Worm (Caenorhabditis elegans): ENCODE results near the gene D2024.4.

D2024.4 gene

DNA sequence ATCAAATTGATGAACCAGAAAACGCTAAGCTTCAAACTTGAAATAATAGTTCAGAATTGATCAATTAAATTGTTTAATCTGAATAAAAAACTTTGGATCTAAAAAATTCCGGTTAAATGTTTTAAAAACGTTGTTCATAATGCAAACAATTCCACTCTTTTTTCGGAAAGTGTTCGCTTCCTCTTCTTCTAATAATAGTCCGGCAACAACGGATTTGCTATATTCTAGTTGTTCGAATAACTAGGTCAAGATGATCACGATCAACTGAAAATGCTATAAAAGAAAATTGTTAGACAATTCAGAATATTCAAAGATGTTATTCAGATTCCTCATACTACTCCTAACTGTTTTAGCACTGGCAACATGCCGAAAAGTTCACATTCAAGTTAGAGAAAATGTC, at the start of gene D2024.4:
D2024.4 (plus strand) TSS at position 301 of the 400 bp plus-strand sequence.
- no peak for TF ChIP-seq unc-62 (GFP tag; optimal IDR thresholded peaks at IDR 0.05)

DNA sequence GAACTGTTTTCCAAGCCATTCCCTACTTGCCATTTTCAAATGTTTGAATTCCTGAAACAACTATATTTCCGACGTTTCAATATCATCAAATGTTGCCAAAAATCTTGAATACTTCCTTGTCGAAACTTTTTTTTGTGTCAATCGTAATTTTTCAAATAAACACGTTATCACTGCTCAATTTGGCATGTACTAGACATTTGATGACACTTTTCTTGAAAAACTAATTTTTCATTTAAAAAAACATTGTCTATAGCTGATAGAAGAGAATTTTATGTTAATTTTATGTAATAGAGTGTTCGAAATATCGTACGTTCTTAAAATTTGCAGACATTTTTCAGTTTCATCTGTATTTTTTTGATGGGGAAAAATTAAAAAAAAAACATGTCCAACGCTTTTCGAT, 48.2 kb upstream of the D2024.4 start:
- TF ChIP-seq unc-62 (GFP tag; optimal IDR thresholded peaks at IDR 0.05): no peak

DNA sequence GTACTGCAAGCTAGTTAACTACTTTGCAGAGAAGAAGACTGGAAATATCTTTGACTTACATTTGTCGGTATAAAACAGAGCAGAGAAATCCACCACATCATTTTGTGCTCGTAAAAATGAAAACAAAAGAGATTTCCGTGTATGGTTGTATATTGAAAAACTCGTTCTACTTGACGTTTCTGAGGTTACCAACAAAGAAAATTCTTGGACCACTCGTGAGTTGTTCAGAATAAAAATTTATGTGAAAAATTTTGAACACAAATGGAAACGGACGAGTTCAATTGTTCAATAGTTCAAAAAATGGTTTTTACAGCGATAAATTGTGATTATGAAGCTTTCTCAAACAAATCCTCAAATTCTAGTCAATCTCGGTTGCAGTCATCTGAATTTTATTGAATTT, 46.4 kb upstream of the D2024.4 start, which contains the start of gene clec-179:
clec-179 (minus strand) TSS at position 101 of the 400 bp plus-strand sequence.
- no peak for TF ChIP-seq unc-62 (GFP tag; optimal IDR thresholded peaks at IDR 0.05)

DNA sequence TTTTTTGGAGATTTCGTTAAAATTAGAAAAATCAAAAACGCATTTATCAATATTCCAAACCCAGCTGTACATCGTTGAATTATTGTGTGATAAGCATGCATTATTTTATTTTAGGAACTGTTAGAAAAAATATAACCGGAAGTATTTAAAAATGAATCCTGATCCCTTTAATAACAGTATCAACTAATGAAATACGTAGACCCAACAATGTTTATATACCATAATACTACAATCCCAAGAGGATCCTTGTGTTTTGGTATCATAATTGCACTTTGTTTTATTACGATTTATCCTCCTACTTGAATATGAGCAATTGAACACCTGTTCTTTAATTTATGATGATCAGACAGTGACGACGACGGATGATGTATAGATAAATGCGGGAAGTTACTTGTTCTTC, 44.3 kb upstream of the D2024.4 start, which contains the start of gene str-249:
str-249 (minus strand) TSS at position 101 of the 400 bp plus-strand sequence.
- no peak for TF ChIP-seq unc-62 (GFP tag; optimal IDR thresholded peaks at IDR 0.05)

DNA sequence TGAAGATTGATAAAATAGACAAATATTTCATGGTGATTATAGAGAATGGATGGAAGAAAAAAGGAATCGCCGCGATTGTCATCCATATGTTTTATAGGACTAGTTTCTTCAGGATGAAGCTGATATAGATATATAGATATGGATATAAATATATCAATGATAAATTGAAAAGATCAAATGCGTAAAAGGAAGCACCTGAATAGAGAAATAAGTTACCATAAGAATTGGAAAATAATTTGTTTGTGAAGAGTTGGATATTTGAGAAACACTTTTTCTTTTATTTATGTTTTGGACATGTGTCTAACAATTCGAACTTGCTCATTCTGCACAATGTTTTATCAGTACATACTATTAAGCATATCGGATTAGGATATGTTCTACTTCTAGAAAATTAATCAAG, 43.0 kb upstream of the D2024.4 start, which contains the start of gene C42D4.13:
C42D4.13 (minus strand) TSS at position 101 of the 400 bp plus-strand sequence.
- no peak for TF ChIP-seq unc-62 (GFP tag; optimal IDR thresholded peaks at IDR 0.05)

DNA sequence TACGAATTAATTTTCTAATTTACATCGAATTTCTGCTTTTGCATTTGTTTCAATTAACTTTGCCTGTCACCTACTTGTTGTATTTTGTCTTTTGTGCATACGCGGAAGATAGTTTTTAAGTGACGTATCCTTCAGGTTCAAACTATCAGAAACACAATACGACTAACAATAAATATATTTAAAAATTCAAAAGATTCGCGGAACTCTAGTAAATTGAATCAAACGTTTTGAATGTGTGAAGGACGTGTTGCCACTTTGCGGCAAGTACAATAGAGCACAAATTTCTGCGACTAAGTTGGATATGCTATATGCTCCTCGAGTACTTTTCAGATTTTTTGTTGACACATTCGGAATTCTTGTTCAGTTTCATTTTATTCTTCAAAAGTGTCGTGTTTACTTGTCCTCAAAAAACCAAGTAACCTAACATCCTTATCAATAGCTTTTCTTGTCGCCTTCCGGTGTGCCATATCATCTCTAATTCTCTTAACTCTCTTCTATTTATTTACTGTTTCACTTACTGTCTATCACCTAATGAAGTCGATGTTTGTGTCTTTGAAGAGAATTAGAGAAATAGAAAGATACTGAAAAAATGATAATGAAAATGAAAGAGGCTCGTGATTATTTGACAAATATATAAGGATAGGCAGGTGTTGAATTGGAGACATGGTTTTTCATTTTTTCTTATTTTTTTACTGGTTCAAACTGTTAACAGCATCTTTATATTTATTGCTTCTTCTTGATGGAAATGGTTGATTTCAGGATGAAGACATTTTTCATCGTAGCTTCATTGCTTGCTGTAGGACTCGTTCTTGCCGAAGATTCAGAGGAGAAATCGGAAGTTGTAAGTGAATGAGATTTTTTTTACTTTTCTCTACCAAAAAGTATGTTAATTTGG, 42.3 kb upstream of the D2024.4 start, which contains the start of gene srlf-7:
srlf-7 (plus strand) TSS at position 760 of the 895 bp plus-strand sequence.
- no peak for TF ChIP-seq unc-62 (GFP tag; optimal IDR thresholded peaks at IDR 0.05)

DNA sequence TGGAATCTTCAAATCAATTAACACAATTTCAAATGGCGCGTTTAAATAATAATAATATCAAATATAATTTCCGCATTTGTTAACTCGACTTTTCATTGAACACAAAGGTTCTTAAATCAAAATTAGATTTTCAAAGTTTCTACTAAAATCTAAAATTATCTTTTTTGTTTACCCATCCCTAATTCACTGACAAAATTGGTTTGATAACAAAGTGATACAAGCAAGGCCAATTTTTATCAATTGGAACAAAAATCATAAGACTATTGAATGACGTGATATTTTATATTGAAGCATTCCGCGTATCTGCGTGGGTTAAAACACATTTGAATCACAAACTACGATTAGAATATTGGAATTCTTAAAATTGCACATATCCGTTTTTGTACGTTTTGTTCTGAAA, 40.6 kb upstream of the D2024.4 start:
- no peak for TF ChIP-seq unc-62 (GFP tag; optimal IDR thresholded peaks at IDR 0.05)

DNA sequence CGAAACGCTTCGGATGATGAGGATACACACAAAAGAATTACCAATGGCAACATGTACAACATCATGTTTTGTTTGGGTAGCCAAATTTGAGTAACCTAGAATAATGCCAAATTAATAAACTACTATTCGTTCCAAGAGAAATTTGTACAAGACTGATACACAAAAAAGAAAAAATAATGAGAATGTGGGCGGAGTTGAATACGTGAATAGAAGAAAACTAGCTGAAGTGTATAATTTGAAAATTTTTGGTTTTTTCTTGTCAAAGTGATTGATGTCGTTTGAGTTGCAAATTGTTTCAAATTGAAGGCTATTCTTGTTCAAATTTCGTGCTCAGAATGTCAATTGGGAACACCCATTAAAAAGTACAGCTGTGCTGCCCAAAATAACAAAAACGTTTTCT, 39.3 kb upstream of the D2024.4 start, which contains the start of gene R13A1.5:
R13A1.5 (minus strand) TSS at position 101 of the 400 bp plus-strand sequence.
- no peak for TF ChIP-seq unc-62 (GFP tag; optimal IDR thresholded peaks at IDR 0.05)

DNA sequence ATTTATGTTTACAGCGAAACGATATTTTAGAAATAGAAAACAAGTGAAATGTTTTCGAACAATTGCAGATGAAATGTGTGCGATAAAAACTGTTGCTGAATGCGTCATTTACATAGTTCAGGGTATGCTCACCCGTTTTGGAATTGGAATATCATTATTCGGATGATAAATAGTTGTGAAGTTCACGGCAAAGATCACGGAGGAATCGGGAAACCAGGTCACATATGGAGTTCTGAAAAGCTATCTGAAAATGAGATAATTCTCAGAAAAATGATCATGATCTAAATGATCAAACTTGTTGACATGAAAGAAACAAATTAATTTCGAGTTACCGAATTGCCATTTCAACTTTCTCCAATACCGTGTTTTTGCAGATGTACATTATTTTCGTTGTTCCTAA, 35.3 kb upstream of the D2024.4 start, which contains the start of gene best-16:
best-16 (minus strand) TSS at position 101 of the 400 bp plus-strand sequence.
- no peak for TF ChIP-seq unc-62 (GFP tag; optimal IDR thresholded peaks at IDR 0.05)

DNA sequence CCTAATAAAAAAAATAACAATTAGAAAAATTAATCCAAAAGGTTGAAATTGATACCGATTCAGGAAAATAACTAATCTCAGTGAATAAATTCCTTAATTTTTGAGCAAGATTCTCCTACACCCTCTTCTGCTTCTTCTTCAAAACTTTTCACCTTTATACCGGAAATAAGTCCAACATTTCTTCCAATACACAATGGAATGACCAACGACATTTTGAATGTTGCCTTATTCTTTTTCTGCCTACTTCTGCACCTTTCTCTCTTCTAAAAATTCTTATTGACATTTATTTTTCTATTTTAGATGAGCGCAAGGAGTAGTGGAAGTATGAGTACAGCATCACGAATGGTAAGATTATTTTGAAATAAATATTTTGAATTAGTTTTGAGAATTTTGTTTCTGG, 34.2 kb upstream of the D2024.4 start, which contains the start of gene unc-8:
unc-8 (plus strand) TSS at position 301 of the 400 bp plus-strand sequence.
- no peak for TF ChIP-seq unc-62 (GFP tag; optimal IDR thresholded peaks at IDR 0.05)

DNA sequence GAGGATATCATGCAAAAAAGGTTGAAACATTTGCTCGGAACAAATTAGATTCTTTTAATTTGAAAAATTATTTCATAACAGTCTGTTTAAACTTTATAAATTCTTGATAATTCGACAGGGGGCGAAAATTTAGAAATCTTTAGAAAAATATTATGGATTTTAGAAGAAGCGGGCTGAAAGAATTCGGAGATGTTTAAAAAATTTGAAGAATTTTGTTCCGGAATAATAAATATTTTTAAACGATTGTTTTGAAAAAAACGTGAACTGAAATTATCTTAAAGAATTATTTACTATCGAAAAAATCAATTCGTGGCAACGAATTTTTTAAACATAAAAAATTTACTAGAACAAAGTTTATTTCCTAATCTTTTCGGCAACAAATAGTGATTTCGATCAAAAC, 27.3 kb upstream of the D2024.4 start, which contains the start of gene R13A1.3:
R13A1.3 (plus strand) TSS at position 301 of the 400 bp plus-strand sequence.
- no peak for TF ChIP-seq unc-62 (GFP tag; optimal IDR thresholded peaks at IDR 0.05)

DNA sequence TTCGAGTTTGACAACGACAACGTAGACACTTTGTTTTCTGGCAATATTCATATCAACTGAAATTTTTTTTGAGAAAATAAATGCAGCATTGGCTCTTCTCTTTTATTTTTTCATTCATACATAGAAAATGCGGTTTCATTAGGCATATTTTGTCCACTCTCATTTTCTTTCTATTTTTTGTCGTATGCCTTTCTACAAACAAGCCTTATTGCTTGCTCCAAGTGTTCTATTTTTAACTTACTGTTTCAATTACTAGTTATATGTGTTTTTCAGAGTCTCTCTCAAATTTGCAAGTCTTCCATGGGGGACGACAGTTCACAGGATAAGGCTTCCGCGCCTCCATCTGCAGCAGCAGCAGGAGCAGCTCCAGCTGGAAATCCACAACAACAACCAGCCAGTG, 25.1 kb upstream of the D2024.4 start, which contains the start of gene kcc-1:
kcc-1 (plus strand) TSS at position 301 of the 400 bp plus-strand sequence.
- no peak for TF ChIP-seq unc-62 (GFP tag; optimal IDR thresholded peaks at IDR 0.05)

DNA sequence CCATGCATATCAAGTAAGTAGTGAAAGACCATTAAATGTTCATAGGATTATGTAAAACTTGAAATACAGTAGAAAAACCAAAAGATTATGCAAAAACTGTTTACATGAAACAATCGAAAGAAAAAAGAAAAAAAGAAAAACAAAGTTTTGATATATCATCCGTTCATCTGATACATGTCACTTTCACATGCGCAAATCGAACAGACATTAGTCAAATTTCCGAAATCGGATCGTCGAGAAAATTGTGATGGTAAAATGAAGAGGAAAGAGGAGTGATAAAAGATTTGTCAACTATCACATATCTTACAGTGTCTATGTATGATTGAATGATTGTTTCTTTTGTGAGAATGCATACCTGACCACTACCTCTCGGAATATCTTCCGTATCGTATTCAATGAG, 22.1 kb upstream of the D2024.4 start:
- TF ChIP-seq unc-62 (GFP tag; optimal IDR thresholded peaks at IDR 0.05): no peak

DNA sequence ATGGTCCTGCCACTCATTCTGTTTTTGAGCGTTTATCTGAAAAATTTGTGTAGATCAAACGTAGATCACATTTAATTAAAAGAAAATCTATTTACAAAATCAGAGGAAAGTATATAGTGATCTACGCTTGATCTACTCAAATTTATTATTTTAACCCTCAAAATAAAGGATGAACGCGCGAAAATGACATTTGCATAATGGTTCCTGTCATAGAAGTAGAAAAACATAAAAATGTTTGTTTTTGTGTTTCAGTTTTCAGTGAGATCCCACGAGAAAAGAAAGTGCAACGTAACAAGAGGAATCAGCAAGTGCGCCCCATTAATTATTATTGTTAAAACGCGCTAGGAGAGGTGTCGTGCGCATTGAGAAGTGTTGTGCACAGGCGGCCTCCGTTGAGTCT, 19.7 kb upstream of the D2024.4 start:
- no peak for TF ChIP-seq unc-62 (GFP tag; optimal IDR thresholded peaks at IDR 0.05)

DNA sequence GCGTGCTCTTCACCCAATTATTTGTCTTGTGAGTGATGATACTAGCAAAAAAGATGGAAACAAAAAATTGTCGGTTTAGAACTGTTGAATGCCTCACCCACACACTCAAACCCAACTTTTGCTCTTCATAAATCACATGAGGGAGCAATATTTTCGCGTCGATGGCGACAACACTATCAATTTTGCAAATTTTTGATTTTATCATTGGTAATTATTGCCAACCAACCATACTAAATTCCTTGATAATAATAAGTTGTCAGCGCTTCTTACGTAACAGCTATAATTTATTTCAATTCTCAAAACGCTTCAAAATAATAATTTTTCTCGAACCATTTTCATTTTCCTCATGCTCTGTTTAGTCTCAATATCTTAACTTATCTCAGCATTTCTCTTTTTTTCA, 18.3 kb upstream of the D2024.4 start:
- no peak for TF ChIP-seq unc-62 (GFP tag; optimal IDR thresholded peaks at IDR 0.05)

DNA sequence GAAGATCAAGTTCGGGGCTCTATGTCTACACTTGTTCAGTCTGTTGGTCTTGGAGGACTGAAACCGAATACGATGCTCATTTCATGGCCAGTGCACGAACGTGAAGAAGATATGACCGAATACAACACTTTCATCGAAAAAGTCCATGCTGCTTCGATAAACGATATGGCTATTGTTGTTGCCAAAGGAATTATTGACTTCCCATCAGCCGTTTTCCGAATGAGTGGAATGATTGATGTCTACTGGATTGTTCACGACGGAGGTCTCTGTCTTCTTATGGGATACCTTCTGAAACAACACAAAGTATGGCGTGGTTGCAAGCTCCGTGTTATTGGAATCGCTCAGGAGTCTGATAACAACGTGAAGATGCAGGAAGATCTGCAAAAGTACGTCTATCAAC, 14.8 kb upstream of the D2024.4 start:
- no peak for TF ChIP-seq unc-62 (GFP tag; optimal IDR thresholded peaks at IDR 0.05)

Data from whole organism, dauer.